Worm (Caenorhabditis elegans) whole organism, L1 larva: Measurements from ENCODE around the gene R03G5.6.
A peak's percentile ranks its signal among the peaks of the same experiment; 100 is the strongest.

Experiments used
- C16A3.4 ChIP-seq: fragments of 150-350 bp; optimal IDR thresholded peaks from 2 replicates; lab custom pipeline; 2014; ENCODE audit warnings: missing biosample characterization, missing genetic modification characterization
- F16B12.6 ChIP-seq: fragments of 150-350 bp; optimal IDR thresholded peaks from 2 replicates; lab custom pipeline; 2014; ENCODE audit warnings: missing biosample characterization, missing genetic modification characterization
- Y116A8C.19 ChIP-seq: sonication (generic microtip); optimal IDR thresholded peaks from 2 replicates; lab custom pipeline; 2016; ENCODE audit warnings: missing compliant biosample characterization, missing genetic modification characterization, borderline replicate concordance
- alr-1 ChIP-seq: fragments of 200-800 bp; sonication (Bioruptor generic); optimal IDR thresholded peaks from 2 replicates; lab custom pipeline; 2018; ENCODE audit warnings: borderline replicate concordance, mild to moderate bottlenecking, missing genetic modification characterization, missing compliant biosample characterization
- aly-2 ChIP-seq: fragments of 150-350 bp; optimal IDR thresholded peaks from 2 replicates; lab custom pipeline; 2014; ENCODE audit warnings: missing biosample characterization, missing genetic modification characterization
- ama-1 ChIP-seq: fragments of 150-350 bp; optimal IDR thresholded peaks from 2 replicates; lab custom pipeline; 2014
- ceh-8 ChIP-seq: fragments of 200-800 bp; sonication (Bioruptor generic); optimal IDR thresholded peaks from 2 replicates; lab custom pipeline; 2018; ENCODE audit warnings: mild to moderate bottlenecking, missing genetic modification characterization, moderate library complexity, missing compliant biosample characterization
- ceh-88 ChIP-seq: fragments of 200-800 bp; sonication (Bioruptor generic); IDR thresholded peaks from 2 replicates; pipeline ENCODE4 v1.3.6; 2022; ENCODE audit warnings: missing genetic modification characterization, missing compliant biosample characterization
- ceh-90 ChIP-seq: sonication (generic microtip); optimal IDR thresholded peaks from 2 replicates; lab custom pipeline; 2016; ENCODE audit warnings: missing genetic modification characterization, missing compliant biosample characterization
- dsc-1 ChIP-seq: sonication (generic microtip); optimal IDR thresholded peaks from 2 replicates; lab custom pipeline; 2016; ENCODE audit warnings: mild to moderate bottlenecking, missing genetic modification characterization, missing compliant biosample characterization
- efl-1 ChIP-seq, 4 experiments: fragments of 150-350 bp; optimal IDR thresholded peaks in 3 of 4; peaks in 1 of 4; 1 replicate in 1 of 4; 2 replicates in 3 of 4; lab custom pipeline; 2014; ENCODE audit warnings: missing biosample characterization in 2 of 4, missing genetic modification characterization in 2 of 4, missing genetic modification reagents in 2 of 4
- egl-27 ChIP-seq, 2 experiments: fragments of 150-350 bp in 1 of 2; sonication (generic microtip); optimal IDR thresholded peaks; 3 replicates each; lab custom pipeline; 2017 to 2018; ENCODE audit warnings: missing biosample characterization in 2 of 2, missing genetic modification characterization in 2 of 2, missing genetic modification reagents in 2 of 2
- elt-3 ChIP-seq, 6 experiments: fragments of 150-350 bp in 1 of 6; sonication (generic microtip); optimal IDR thresholded peaks; 2 replicates each; lab custom pipeline; 2017 to 2018; ENCODE audit warnings: missing biosample characterization in 6 of 6, missing genetic modification characterization in 6 of 6, inconsistent platforms in 1 of 6
- ets-5 ChIP-seq: fragments of 200-800 bp; sonication (Bioruptor generic); IDR thresholded peaks from 2 replicates; pipeline ENCODE4 v1.3.6; 2022; ENCODE audit warnings: missing genetic modification characterization, missing compliant biosample characterization
- fkh-4 ChIP-seq: sonication (generic microtip); optimal IDR thresholded peaks from 2 replicates; lab custom pipeline; 2016; ENCODE audit warnings: missing compliant biosample characterization, missing genetic modification characterization, borderline replicate concordance
- fkh-8 ChIP-seq: sonication (generic microtip); optimal IDR thresholded peaks from 2 replicates; lab custom pipeline; 2016; ENCODE audit warnings: mild to moderate bottlenecking, missing genetic modification characterization, missing compliant biosample characterization
- fos-1 ChIP-seq: fragments of 150-350 bp; optimal IDR thresholded peaks from 2 replicates; lab custom pipeline; 2014; ENCODE audit warnings: missing biosample characterization, missing genetic modification characterization
- grh-1 ChIP-seq: fragments of 200-800 bp; sonication (Bioruptor generic); IDR thresholded peaks from 2 replicates; pipeline ENCODE4 v1.3.6; 2022; ENCODE audit warnings: missing genetic modification reagents, missing genetic modification characterization, missing compliant biosample characterization
- hpl-2 ChIP-seq: fragments of 150-350 bp; optimal IDR thresholded peaks from 2 replicates; lab custom pipeline; 2014; ENCODE audit warnings: missing biosample characterization, missing genetic modification reagents, missing genetic modification characterization
- irx-1 ChIP-seq: sonication (generic microtip); optimal IDR thresholded peaks from 2 replicates; lab custom pipeline; 2016; ENCODE audit warnings: missing genetic modification characterization, missing compliant biosample characterization
- isw-1 ChIP-seq: fragments of 200-800 bp; sonication (Bioruptor generic); IDR thresholded peaks from 2 replicates; pipeline ENCODE4 v1.3.6; 2022; ENCODE audit warnings: missing genetic modification characterization, missing compliant biosample characterization
- lin-13 ChIP-seq: fragments of 150-350 bp; optimal IDR thresholded peaks from 2 replicates; lab custom pipeline; 2014; ENCODE audit warnings: missing biosample characterization, missing genetic modification reagents, missing genetic modification characterization
- lin-14 ChIP-seq: fragments of 200-800 bp; sonication (Bioruptor generic); optimal IDR thresholded peaks from 2 replicates; lab custom pipeline; 2018; ENCODE audit warnings: mild to moderate bottlenecking, missing genetic modification characterization, moderate library complexity, missing compliant biosample characterization
- lin-15B ChIP-seq: fragments of 150-350 bp; sonication (generic microtip); optimal IDR thresholded peaks from 3 replicates; lab custom pipeline; 2014; ENCODE audit warnings: missing biosample characterization, missing genetic modification characterization
- lin-35 ChIP-seq, 2 experiments: fragments of 150-350 bp; optimal IDR thresholded peaks; 2 replicates each; lab custom pipeline; 2014; ENCODE audit warnings: missing biosample characterization in 2 of 2, missing genetic modification characterization in 2 of 2, missing genetic modification reagents in 2 of 2
- lin-39 ChIP-seq: fragments of 150-350 bp; optimal IDR thresholded peaks from 2 replicates; lab custom pipeline; 2014; ENCODE audit warnings: missing biosample characterization, missing genetic modification reagents, missing genetic modification characterization
- lsy-2 ChIP-seq, 2 experiments: fragments of 150-350 bp; optimal IDR thresholded peaks; 2 replicates each; lab custom pipeline; 2014; ENCODE audit warnings: missing biosample characterization in 2 of 2, missing genetic modification characterization in 2 of 2
- mdl-1 ChIP-seq, 2 experiments: fragments of 150-350 bp; optimal IDR thresholded peaks; 2 replicates each; lab custom pipeline; 2014 to 2017; ENCODE audit warnings: missing biosample characterization in 2 of 2, missing genetic modification characterization in 2 of 2, inconsistent platforms in 1 of 2
- mef-2 ChIP-seq: fragments of 150-350 bp; optimal IDR thresholded peaks from 2 replicates; lab custom pipeline; 2014; ENCODE audit warnings: missing biosample characterization, missing genetic modification characterization
- mep-1 ChIP-seq: fragments of 150-350 bp; optimal IDR thresholded peaks from 2 replicates; lab custom pipeline; 2014; ENCODE audit warnings: missing biosample characterization, missing genetic modification characterization
- nhr-19 ChIP-seq: fragments of 200-800 bp; sonication (Bioruptor generic); conservative IDR thresholded peaks from 2 replicates; pipeline ENCODE4 v1.3.6; 2022; ENCODE audit warnings: missing genetic modification characterization, missing compliant biosample characterization
- nhr-20 ChIP-seq: sonication (generic microtip); optimal IDR thresholded peaks from 2 replicates; lab custom pipeline; 2016; ENCODE audit warnings: mild to moderate bottlenecking, missing genetic modification characterization, missing compliant biosample characterization
- nhr-237 ChIP-seq: fragments of 150-350 bp; optimal IDR thresholded peaks from 2 replicates; lab custom pipeline; 2014; ENCODE audit warnings: missing biosample characterization, missing genetic modification characterization
- nhr-28 ChIP-seq: fragments of 150-350 bp; optimal IDR thresholded peaks from 2 replicates; lab custom pipeline; 2014; ENCODE audit warnings: missing biosample characterization, missing genetic modification characterization
- nhr-47 ChIP-seq: sonication (generic microtip); optimal IDR thresholded peaks from 2 replicates; lab custom pipeline; 2016; ENCODE audit warnings: mild to moderate bottlenecking, missing genetic modification characterization, moderate library complexity, missing compliant biosample characterization
- nhr-84 ChIP-seq: sonication (generic microtip); optimal IDR thresholded peaks from 2 replicates; lab custom pipeline; 2017; ENCODE audit warnings: missing biosample characterization, missing genetic modification characterization
- nhr-90 ChIP-seq: sonication (generic microtip); optimal IDR thresholded peaks from 2 replicates; lab custom pipeline; 2016; ENCODE audit warnings: mild to moderate bottlenecking, missing genetic modification characterization, missing compliant biosample characterization; ENCODE audit not compliant: poor library complexity
- pag-3 ChIP-seq: sonication (generic microtip); optimal IDR thresholded peaks from 2 replicates; lab custom pipeline; 2017; ENCODE audit warnings: missing genetic modification characterization, mild to moderate bottlenecking, missing compliant biosample characterization, antibody characterized with exemption, borderline replicate concordance; ENCODE audit not compliant: insufficient read depth
- pax-3 ChIP-seq: fragments of 200-800 bp; sonication (Bioruptor generic); optimal IDR thresholded peaks from 2 replicates; lab custom pipeline; 2018; ENCODE audit warnings: mild to moderate bottlenecking, missing genetic modification characterization, moderate library complexity, missing compliant biosample characterization
- pqm-1 ChIP-seq: sonication (generic microtip); optimal IDR thresholded peaks from 3 replicates; lab custom pipeline; 2017; ENCODE audit warnings: missing biosample characterization, missing genetic modification characterization
- skn-1 ChIP-seq: fragments of 150-350 bp; optimal IDR thresholded peaks from 2 replicates; lab custom pipeline; 2014; ENCODE audit warnings: missing biosample characterization, missing genetic modification characterization
- snu-23 ChIP-seq: sonication (generic microtip); optimal IDR thresholded peaks from 2 replicates; lab custom pipeline; 2016; ENCODE audit warnings: missing genetic modification characterization, missing compliant biosample characterization
- sox-4 ChIP-seq: sonication (generic microtip); optimal IDR thresholded peaks from 2 replicates; lab custom pipeline; 2016; ENCODE audit warnings: missing genetic modification characterization, missing compliant biosample characterization
- sup-37 ChIP-seq: fragments of 200-800 bp; sonication (Bioruptor generic); optimal IDR thresholded peaks from 2 replicates; lab custom pipeline; 2018; ENCODE audit warnings: mild to moderate bottlenecking, missing genetic modification characterization, missing compliant biosample characterization
- tbx-2 ChIP-seq: sonication (generic microtip); optimal IDR thresholded peaks from 2 replicates; lab custom pipeline; 2016; ENCODE audit warnings: missing genetic modification characterization, missing compliant biosample characterization
- tlp-1 ChIP-seq: fragments of 150-350 bp; optimal IDR thresholded peaks from 2 replicates; lab custom pipeline; 2014; ENCODE audit warnings: missing biosample characterization, missing genetic modification characterization
- unc-30 ChIP-seq: sonication (generic microtip); optimal IDR thresholded peaks from 2 replicates; lab custom pipeline; 2017; ENCODE audit warnings: missing biosample characterization, missing genetic modification characterization
- unc-86 ChIP-seq: sonication (generic microtip); optimal IDR thresholded peaks from 2 replicates; lab custom pipeline; 2016; ENCODE audit warnings: missing genetic modification characterization, missing compliant biosample characterization
- vab-15 ChIP-seq: sonication (generic microtip); optimal IDR thresholded peaks from 2 replicates; lab custom pipeline; 2017; ENCODE audit warnings: missing genotype, mild to moderate bottlenecking, missing genetic modification characterization, missing compliant biosample characterization
- xbp-1 ChIP-seq: sonication (generic microtip); optimal IDR thresholded peaks from 2 replicates; lab custom pipeline; 2016; ENCODE audit warnings: missing genetic modification characterization, missing compliant biosample characterization
- zip-4 ChIP-seq: fragments of 200-800 bp; sonication (Bioruptor generic); optimal IDR thresholded peaks from 2 replicates; lab custom pipeline; 2018; ENCODE audit warnings: mild to moderate bottlenecking, missing genetic modification characterization, moderate library complexity, missing compliant biosample characterization
- ztf-4 ChIP-seq: fragments of 150-350 bp; optimal IDR thresholded peaks from 2 replicates; lab custom pipeline; 2014; ENCODE audit warnings: missing biosample characterization, missing genetic modification characterization

Gene R03G5.6

DNA sequence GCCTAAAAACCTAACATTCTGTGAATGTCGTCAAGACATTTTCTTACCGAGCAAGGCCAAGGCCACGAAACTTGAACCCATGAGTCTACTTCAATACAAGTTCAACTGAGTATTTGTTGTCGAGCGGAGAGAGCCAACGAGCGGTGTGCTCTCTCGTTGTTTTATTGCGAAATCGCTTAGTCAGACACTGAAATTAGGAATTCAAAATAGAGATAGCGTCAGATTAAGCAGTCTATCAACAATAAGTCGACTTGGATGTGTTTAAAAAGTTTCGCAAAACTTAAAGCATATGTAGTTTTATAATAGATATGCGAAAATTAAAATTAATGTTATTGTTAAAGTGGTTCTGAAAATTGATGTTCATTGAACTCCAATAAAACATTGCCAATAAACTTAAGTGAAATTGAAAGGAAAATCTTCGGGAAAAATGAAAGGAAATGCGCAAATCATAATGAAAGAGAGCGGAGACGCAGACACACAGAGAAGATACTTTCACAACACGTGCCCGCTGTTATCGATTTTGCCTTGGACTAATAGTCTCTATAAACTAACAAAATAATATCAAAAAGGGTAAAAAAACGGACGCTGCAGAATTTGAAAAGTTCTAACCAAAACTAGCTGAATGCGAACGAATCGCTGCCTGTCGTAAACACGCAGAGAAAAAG, 23.2 kb downstream of the R03G5.6 start, which contains the start of gene ZK154.6 (continued):
- TF ChIP-seq fkh-4, result no peak
- no peak for TF ChIP-seq skn-1 (tag; lab: Kevin White, UChicago)
- TF ChIP-seq vab-15 (tag; lab: Kevin White, UChicago), result no peak
- TF ChIP-seq aly-2 (tag; lab: Kevin White, UChicago), result no peak
- no peak for TF ChIP-seq nhr-28
- TF ChIP-seq ceh-88 (GFP tag; lab: Robert Waterston, UW), result no peak
- peak; percentile 51 for TF ChIP-seq irx-1
- TF ChIP-seq zip-4 (GFP tag; lab: Kevin White, UChicago), result peak; percentile 71
- TF ChIP-seq pax-3 (tag; lab: Kevin White, UChicago), result no peak
- no peak for TF ChIP-seq sup-37 (GFP tag; lab: Kevin White, UChicago)
- TF ChIP-seq C16A3.4 (tag; lab: Kevin White, UChicago), result peak; percentile 5
- TF ChIP-seq unc-86 (tag; lab: Kevin White, UChicago), result no peak
- peak; percentile 52 for TF ChIP-seq nhr-47 (tag; lab: Kevin White, UChicago)
- TF ChIP-seq unc-30 (tag; lab: Kevin White, UChicago), result no peak
- TF ChIP-seq hpl-2 (GFP tag; lab: Kevin White, UChicago), result no peak
- TF ChIP-seq pag-3 (tag; lab: Kevin White, UChicago), result no peak
- no peak for TF ChIP-seq ceh-8
- TF ChIP-seq elt-3 (tag; optimal IDR thresholded peaks at IDR 0.05; lab: Kevin White, UChicago), result peak in 2 of 6 experiments; percentile 29 to 57
- TF ChIP-seq snu-23, result peak; percentile 61
- TF ChIP-seq efl-1 (optimal IDR thresholded peaks at IDR 0.05; lab: Kevin White, UChicago), result peak in 1 of 2 experiments; percentile 18
- peak; percentile 26 to 82 for TF ChIP-seq efl-1 (GFP tag; optimal IDR thresholded peaks at IDR 0.05 in 1 of 2; lab: Kevin White, UChicago)
- TF ChIP-seq F16B12.6 (tag; lab: Kevin White, UChicago), result peak; percentile 22
- TF ChIP-seq nhr-90 (tag; lab: Kevin White, UChicago), result peak; percentile 21
- TF ChIP-seq tbx-2 (tag; lab: Kevin White, UChicago), result peak; percentile 52
- TF ChIP-seq mdl-1 (tag; optimal IDR thresholded peaks at IDR 0.05; lab: Kevin White, UChicago), result peak; percentile 14 to 90
- TF ChIP-seq ztf-4 (tag; lab: Kevin White, UChicago), result no peak
- peak in 1 of 2 experiments; percentile 37 for TF ChIP-seq lsy-2 (tag; optimal IDR thresholded peaks at IDR 0.05; lab: Kevin White, UChicago)
- 0 out of 2 replicates have a peak, but pooled peaks have one; percentile 27 for TF ChIP-seq nhr-19 (GFP tag; lab: Robert Waterston, UW)
- peak; percentile 29 for TF ChIP-seq nhr-20 (tag; lab: Kevin White, UChicago)
- no peak for TF ChIP-seq grh-1 (GFP tag; lab: Robert Waterston, UW)
- no peak for TF ChIP-seq isw-1
- no peak for TF ChIP-seq alr-1 (tag; lab: Kevin White, UChicago)
- TF ChIP-seq lin-13, result no peak
- no peak for TF ChIP-seq lin-15B (tag; lab: Kevin White, UChicago)
- TF ChIP-seq tlp-1 (tag; lab: Kevin White, UChicago), result no peak
- no peak for TF ChIP-seq ceh-90
- no peak for TF ChIP-seq egl-27 (tag; optimal IDR thresholded peaks at IDR 0.05; lab: Kevin White, UChicago)
- peak; percentile 32 for TF ChIP-seq dsc-1 (tag; lab: Kevin White, UChicago)
- TF ChIP-seq xbp-1 (tag; lab: Kevin White, UChicago), result peak; percentile 37
- TF ChIP-seq ets-5 (GFP tag; lab: Robert Waterston, UW), result no peak
- TF ChIP-seq Y116A8C.19 (tag; lab: Kevin White, UChicago), result no peak
- TF ChIP-seq sox-4, result no peak
- TF ChIP-seq fkh-8, result no peak
- no peak for TF ChIP-seq nhr-237 (tag; lab: Kevin White, UChicago)
- TF ChIP-seq lin-14, result peak; percentile 66
- TF ChIP-seq fos-1 (tag; lab: Kevin White, UChicago), result no peak
- TF ChIP-seq lin-35 (GFP tag; optimal IDR thresholded peaks at IDR 0.05; lab: Kevin White, UChicago), result peak in 1 of 2 experiments; percentile 46
- TF ChIP-seq mep-1 (tag; lab: Kevin White, UChicago), result peak; percentile 69
- TF ChIP-seq ama-1 (lab: Kevin White, UChicago), result no peak
- no peak for TF ChIP-seq mef-2
- TF ChIP-seq lin-39, result no peak
- no peak for TF ChIP-seq pqm-1
- no peak for TF ChIP-seq nhr-84 (tag; lab: Kevin White, UChicago)
